Worm (Caenorhabditis elegans) whole organism, early embryonic: Measurements from ENCODE around the gene top-3.

Source experiments
- F13C5.2 ChIP-seq: sonication (generic microtip); optimal IDR thresholded peaks from 2 replicates; lab custom pipeline; 2017; ENCODE audit warnings: mild to moderate bottlenecking, missing genetic modification characterization, inconsistent platforms, missing compliant biosample characterization
- ama-1 ChIP-seq: fragments of 150-350 bp; optimal IDR thresholded peaks from 2 replicates; lab custom pipeline; 2014
- ceh-13 ChIP-seq: fragments of 200-800 bp; sonication (Bioruptor generic); optimal IDR thresholded peaks from 2 replicates; lab custom pipeline; 2018; ENCODE audit warnings: mild to moderate bottlenecking, missing genetic modification characterization, missing compliant biosample characterization
- hmbx-1 ChIP-seq: sonication (generic microtip); optimal IDR thresholded peaks from 2 replicates; lab custom pipeline; 2016; ENCODE audit warnings: mild to moderate bottlenecking, missing genetic modification characterization, missing compliant biosample characterization
- scrt-1 ChIP-seq: fragments of 200-800 bp; sonication (Bioruptor generic); IDR thresholded peaks from 2 replicates; pipeline ENCODE4 v1.3.6; 2022; ENCODE audit warnings: missing genetic modification characterization, missing compliant biosample characterization
- sea-1 ChIP-seq: fragments of 200-800 bp; sonication (Bioruptor generic); conservative IDR thresholded peaks from 2 replicates; pipeline ENCODE4 v1.3.6; 2022; ENCODE audit warnings: missing genetic modification characterization, missing compliant biosample characterization
- tbx-37 ChIP-seq: fragments of 200-800 bp; sonication (Bioruptor generic); conservative IDR thresholded peaks from 2 replicates; pipeline ENCODE4 v1.3.6; 2022; ENCODE audit warnings: missing genetic modification reagents, missing genetic modification characterization, missing compliant biosample characterization
- tra-4 ChIP-seq: sonication (generic microtip); optimal IDR thresholded peaks from 2 replicates; lab custom pipeline; 2017; ENCODE audit warnings: missing genetic modification characterization, missing compliant biosample characterization

ce11 chrIII:11980743-11981142, 20.8 kb upstream of the top-3 start:
- no peak for TF ChIP-seq ama-1
- no peak for TF ChIP-seq hmbx-1 (tag; lab: Kevin White, UChicago)
- TF ChIP-seq tra-4 (tag; lab: Kevin White, UChicago): no peak
- TF ChIP-seq sea-1 (GFP tag; lab: Robert Waterston, UW): no peak
- no peak for TF ChIP-seq F13C5.2 (tag; lab: Kevin White, UChicago)
- TF ChIP-seq tbx-37 (GFP tag; lab: Robert Waterston, UW): no peak
- TF ChIP-seq ceh-13 (GFP tag; lab: Kevin White, UChicago): no peak
- no peak for TF ChIP-seq scrt-1
